Fruit fly (Drosophila melanogaster): ENCODE results near the gene Phf7.

Phf7 gene

DNA sequence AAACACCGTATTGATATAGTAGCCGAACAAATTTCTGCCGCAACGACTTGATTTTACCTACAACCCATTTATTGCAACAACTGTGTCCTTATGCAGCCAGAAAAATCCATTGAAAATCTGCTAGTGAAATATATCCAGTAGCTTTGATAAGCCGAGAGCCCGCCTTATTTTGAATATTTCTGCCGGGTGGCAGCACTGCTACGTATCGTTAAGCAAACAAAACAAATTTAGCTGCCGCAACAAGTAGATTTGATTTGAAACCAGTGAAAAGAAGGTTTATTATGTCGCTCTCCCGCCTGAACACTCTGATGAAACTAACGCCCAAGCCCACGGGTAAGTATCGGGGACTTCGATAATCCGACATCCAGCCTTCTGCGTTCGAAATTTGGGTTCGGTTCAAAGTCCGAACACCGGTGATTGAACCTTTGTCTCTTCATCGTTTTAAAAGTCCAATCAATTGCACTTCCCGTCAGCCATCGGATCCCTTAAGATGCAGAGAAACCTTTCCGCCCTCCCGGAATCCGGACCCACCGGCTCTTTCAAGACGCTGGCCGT, 931 bp upstream of the Phf7 start, which contains the start of gene CG9577:
Gene CG9577, plus strand, starts transcription at position 190 of the 555 bp plus-strand sequence.
- no peak for TF ChIP-seq CG31441 (GFP tag; IDR thresholded peaks at IDR 0.05)
- TF ChIP-seq BEAF-32 (GFP tag; optimal IDR thresholded peaks at IDR 0.05) = peak; percentile 44
- peak; percentile 27 for TF ChIP-seq CG13287 (GFP tag; IDR thresholded peaks at IDR 0.05; ENCODE audit: partially characterized antibody)
- no peak for TF ChIP-seq CG9876 (GFP tag; optimal IDR thresholded peaks at IDR 0.05)
- TF ChIP-seq CG7372 (GFP tag; IDR thresholded peaks at IDR 0.05) = no peak
- TF ChIP-seq MTF-1 (GFP tag; optimal IDR thresholded peaks at IDR 0.05; ENCODE audit: borderline replicate concordance) = no peak
- no peak for TF ChIP-seq Awh (GFP tag; IDR thresholded peaks at IDR 0.05)
- peak; percentile 22 for TF ChIP-seq pzg (GFP tag; optimal IDR thresholded peaks at IDR 0.05)
- TF ChIP-seq Dp (GFP tag; optimal IDR thresholded peaks at IDR 0.05) = peak; percentile 83
- no peak for TF ChIP-seq Aef1 (GFP tag; IDR thresholded peaks at IDR 0.05)
- peak; percentile 98 for TF ChIP-seq nom (GFP tag; optimal IDR thresholded peaks at IDR 0.05)
- no peak for TF ChIP-seq p53 (GFP tag; optimal IDR thresholded peaks at IDR 0.05)
- TF ChIP-seq Blimp-1 (GFP tag; optimal IDR thresholded peaks at IDR 0.05) = no peak
- no peak for TF ChIP-seq Xbp1 (GFP tag; optimal IDR thresholded peaks at IDR 0.05)
- TF ChIP-seq Hmx (GFP tag; optimal IDR thresholded peaks at IDR 0.05) = no peak
- TF ChIP-seq CG6654 (GFP tag; optimal IDR thresholded peaks at IDR 0.05) = no peak
- no peak for TF ChIP-seq mam (GFP tag; optimal IDR thresholded peaks at IDR 0.05)
- no peak for TF ChIP-seq CG10321 (GFP tag; IDR thresholded peaks at IDR 0.05)
- no peak for TF ChIP-seq chn (GFP tag; optimal IDR thresholded peaks at IDR 0.05)
- no peak for TF ChIP-seq en (GFP tag; optimal IDR thresholded peaks at IDR 0.05)
- peak; percentile 81 for TF ChIP-seq CG1603 (tag; optimal IDR thresholded peaks at IDR 0.05)
- TF ChIP-seq CG2116 (GFP tag; optimal IDR thresholded peaks at IDR 0.05) = peak; percentile 25
- peak; percentile 48 for TF ChIP-seq Dref (GFP tag; IDR thresholded peaks at IDR 0.05)
- TF ChIP-seq MBD-R2 (GFP tag; IDR thresholded peaks at IDR 0.05) = peak; percentile 42; the same call in 1 of the 2 replicates
- no peak for TF ChIP-seq CG16863 (GFP tag; optimal IDR thresholded peaks at IDR 0.05)
- TF ChIP-seq Med (GFP tag) = peak; percentile 38
- TF ChIP-seq scrt (GFP tag; optimal IDR thresholded peaks at IDR 0.05) = peak; percentile 69
- peak; percentile 87 for TF ChIP-seq E2f2 (GFP tag; IDR thresholded peaks at IDR 0.05)
- TF ChIP-seq CG4617 (GFP tag; optimal IDR thresholded peaks at IDR 0.05; ENCODE audit: borderline replicate concordance) = no peak
- no peak for TF ChIP-seq mld (GFP tag; IDR thresholded peaks at IDR 0.05; ENCODE audit: partially characterized antibody)
- TF ChIP-seq bsh (GFP tag; optimal IDR thresholded peaks at IDR 0.05) = peak in 1 of 2 experiments; percentile 84
- TF ChIP-seq Elba2 (GFP tag; optimal IDR thresholded peaks at IDR 0.05) = no peak

DNA sequence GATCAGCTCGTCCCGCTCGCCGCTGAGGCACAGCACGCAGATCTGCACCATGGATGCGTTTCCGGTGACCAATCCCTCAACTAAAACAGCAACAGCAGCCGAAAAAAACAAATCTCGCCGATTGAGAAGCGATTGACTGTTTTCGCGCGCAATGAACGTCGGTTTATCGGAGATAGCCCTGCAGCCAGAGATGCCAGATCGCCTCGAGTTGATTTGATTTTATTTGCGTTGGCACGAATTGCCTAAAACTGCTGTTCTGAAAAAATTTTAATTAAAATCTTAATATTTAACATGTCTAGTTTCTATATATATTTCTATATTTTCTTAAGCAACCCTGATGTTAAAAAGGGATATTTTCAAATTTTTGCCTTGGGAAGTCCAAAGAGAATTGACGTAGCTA, 3.0 kb downstream of the Phf7 start:
- TF ChIP-seq sug (tag; optimal IDR thresholded peaks at IDR 0.05) (no peak), CG12155 (GFP tag; optimal IDR thresholded peaks at IDR 0.05) (no peak), CG15696 (tag; optimal IDR thresholded peaks at IDR 0.05) (no peak), CG17829 (tag; optimal IDR thresholded peaks at IDR 0.05) (peak; percentile 30), Hr78 (GFP tag; optimal IDR thresholded peaks at IDR 0.05) (no peak), stwl (tag; optimal IDR thresholded peaks at IDR 0.05) (peak; percentile 32), CG12071 (GFP tag; optimal IDR thresholded peaks at IDR 0.05) (no peak), Scr (GFP tag; IDR thresholded peaks at IDR 0.05; ENCODE audit: partially characterized antibody) (peak; percentile 14; the same call in 1 of the 2 replicates), maf-S (GFP tag; optimal IDR thresholded peaks at IDR 0.05) (no peak), ftz-f1 (GFP tag; optimal IDR thresholded peaks at IDR 0.05) (no peak), CG17568 (GFP tag; optimal IDR thresholded peaks at IDR 0.05) (no peak), CG11504 (tag; optimal IDR thresholded peaks at IDR 0.05) (peak; percentile 7), CG6791 (GFP tag; IDR thresholded peaks at IDR 0.05; ENCODE audit: partially characterized antibody) (0 out of 3 replicates have a peak, but pooled peaks have one; percentile 26), CG7928 (GFP tag; optimal IDR thresholded peaks at IDR 0.05) (no peak), CG4424 (GFP tag; optimal IDR thresholded peaks at IDR 0.05) (no peak), Ets97D (GFP tag; optimal IDR thresholded peaks at IDR 0.05) (peak; percentile 16), tio (GFP tag; optimal IDR thresholded peaks at IDR 0.05) (no peak), CG13287 (GFP tag; IDR thresholded peaks at IDR 0.05; ENCODE audit: partially characterized antibody) (peak; percentile 34; the same call in 1 of the 2 replicates), Hmr (GFP tag; optimal IDR thresholded peaks at IDR 0.05) (no peak)
